Worm (Caenorhabditis elegans) whole organism, L4 larva: ENCODE measurements around the gene Y66D12A.3.
"Not testable (repeated sequence)": the region's sequence is repeated elsewhere in the genome, so short reads cannot be mapped to it uniquely, and the experiment has no call there.

Experiments
- F10B5.3 ChIP-seq: sonication (generic microtip); optimal IDR thresholded peaks from 2 replicates; lab custom pipeline; 2016; ENCODE audit warnings: mild to moderate bottlenecking, missing genetic modification characterization, missing compliant biosample characterization
- egl-27 ChIP-seq: sonication (generic microtip); optimal IDR thresholded peaks from 3 replicates; lab custom pipeline; 2017; ENCODE audit warnings: missing biosample characterization, missing genetic modification reagents, missing genetic modification characterization
- hlh-30 ChIP-seq: sonication (generic microtip); optimal IDR thresholded peaks from 2 replicates; lab custom pipeline; 2017; ENCODE audit warnings: antibody characterized with exemption, mild to moderate bottlenecking, missing genetic modification characterization, missing compliant biosample characterization; ENCODE audit not compliant: insufficient read depth
- mdl-1 ChIP-seq, 2 experiments: fragments of 150-350 bp in 1 of 2; sonication (generic microtip) in 1 of 2; optimal IDR thresholded peaks; 2 replicates each; lab custom pipeline; 2014 to 2017; ENCODE audit warnings: missing biosample characterization in 2 of 2, missing genetic modification characterization in 2 of 2
- nhr-10 ChIP-seq: fragments of 150-350 bp; optimal IDR thresholded peaks from 2 replicates; lab custom pipeline; 2014; ENCODE audit warnings: missing biosample characterization, missing genetic modification characterization
- pqm-1 ChIP-seq: sonication (generic microtip); optimal IDR thresholded peaks from 2 replicates; lab custom pipeline; 2017; ENCODE audit warnings: missing biosample characterization, missing genetic modification characterization
- spr-3 ChIP-seq: fragments of 200-800 bp; sonication (Bioruptor generic); optimal IDR thresholded peaks from 2 replicates; lab custom pipeline; 2018; ENCODE audit warnings: mild to moderate bottlenecking, missing genetic modification characterization, missing compliant biosample characterization
- unc-130 ChIP-seq: sonication (generic microtip); optimal IDR thresholded peaks from 2 replicates; lab custom pipeline; 2016; ENCODE audit warnings: missing genetic modification reagents, missing genetic modification characterization, missing compliant biosample characterization
- ztf-11 ChIP-seq: fragments of 150-350 bp; optimal IDR thresholded peaks from 2 replicates; lab custom pipeline; 2014; ENCODE audit warnings: missing biosample characterization, missing genetic modification characterization

- not testable (repeated sequence) for TF ChIP-seq mdl-1 (tag; optimal IDR thresholded peaks at IDR 0.05; lab: Kevin White, UChicago); nhr-10; egl-27 (tag; lab: Kevin White, UChicago); unc-130 (GFP tag; lab: Kevin White, UChicago); hlh-30 (tag; lab: Kevin White, UChicago); ztf-11 (tag; lab: Kevin White, UChicago); F10B5.3 (tag; lab: Kevin White, UChicago); pqm-1 (tag; lab: Kevin White, UChicago); spr-3
Measured at ce11 chrIII:11614325-11614724, 25.3 kb downstream of the Y66D12A.3 start.
